Fruit fly (Drosophila melanogaster): ENCODE data around the gene CG3437.

dm6 chr3L:9501298-9501697 lies 43.8 kb upstream of the CG3437 start:
- no peak for TF ChIP-seq EcR (GFP tag; optimal IDR thresholded peaks at IDR 0.05)
- no peak for TF ChIP-seq CG8159 (tag; optimal IDR thresholded peaks at IDR 0.05)
- TF ChIP-seq CG4496 (GFP tag; IDR thresholded peaks at IDR 0.05): no peak
- TF ChIP-seq gl (tag; optimal IDR thresholded peaks at IDR 0.05): no peak
